Worm (Caenorhabditis elegans): ENCODE data around the gene F53E2.2.

Gene F53E2.2

ce11 chrV:1444180-1444579 is 30.7 kb upstream of the F53E2.2 start, which contains the start of gene cnc-1:
cnc-1 (minus strand) TSS chrV:1444280.
- TF ChIP-seq madf-5 (GFP tag; IDR thresholded peaks at IDR 0.05) (no peak), zfp-3 (GFP tag; conservative IDR thresholded peaks at IDR 0.05) (no peak), unc-130 (GFP tag; optimal IDR thresholded peaks at IDR 0.05) (no peak)

ce11 chrV:1445081-1445480 is 29.8 kb upstream of the F53E2.2 start, which contains the start of gene cnc-5:
cnc-5 (plus strand) TSS chrV:1445381.
- no peak for TF ChIP-seq mep-1 (tag; optimal IDR thresholded peaks at IDR 0.05)
- TF ChIP-seq lin-29 (GFP tag; IDR thresholded peaks at IDR 0.05) = no peak

ce11 chrV:1447079-1447478 is 27.8 kb upstream of the F53E2.2 start, which contains the start of gene cnc-4:
cnc-4 (plus strand) TSS chrV:1447195.
- TF ChIP-seq dmd-6 (GFP tag; IDR thresholded peaks at IDR 0.05) = no peak
- no peak for TF ChIP-seq spr-1 (tag; optimal IDR thresholded peaks at IDR 0.05)
- no peak for TF ChIP-seq T26A8.4 (GFP tag; IDR thresholded peaks at IDR 0.05)
- TF ChIP-seq lim-7 (GFP tag; IDR thresholded peaks at IDR 0.05) = no peak

- TF ChIP-seq attf-4 (tag; optimal IDR thresholded peaks at IDR 0.05) = no peak
- no peak for TF ChIP-seq set-16 (GFP tag; IDR thresholded peaks at IDR 0.05)
- TF ChIP-seq T26A8.4 (GFP tag; IDR thresholded peaks at IDR 0.05) = peak; percentile 44
- TF ChIP-seq skn-1 (tag; optimal IDR thresholded peaks at IDR 0.05) = no peak
- peak in 1 of 2 experiments; percentile 85 for TF ChIP-seq unc-62 (GFP tag; optimal IDR thresholded peaks at IDR 0.05 in 1 of 2)
- TF ChIP-seq unc-62 (tag; optimal IDR thresholded peaks at IDR 0.05) = no peak
These were observed 27.2 kb upstream of the F53E2.2 start, which contains the start of gene cnc-3 for ce11 chrV:1447724-1448123. cnc-3 (plus strand) TSS chrV:1448004.

ce11 chrV:1450160-1450559 is 24.7 kb upstream of the F53E2.2 start, which contains the start of gene cnc-2:
cnc-2 (minus strand) TSS chrV:1450183.
- TF ChIP-seq rbr-2 (tag; optimal IDR thresholded peaks at IDR 0.05) (no peak), hlh-30 (tag; optimal IDR thresholded peaks at IDR 0.05; ENCODE audit: insufficient read depth) (peak; percentile 2), saeg-2 (GFP tag; IDR thresholded peaks at IDR 0.05) (no peak), egl-43 (GFP tag; IDR thresholded peaks at IDR 0.05) (no peak), daf-16 (GFP tag; optimal IDR thresholded peaks at IDR 0.05) (no peak), daf-16 (tag; optimal IDR thresholded peaks at IDR 0.05) (no peak), pqm-1 (tag; optimal IDR thresholded peaks at IDR 0.05) (no peak), snpc-4 (tag; optimal IDR thresholded peaks at IDR 0.05) (no peak), php-3 (GFP tag; IDR thresholded peaks at IDR 0.05) (no peak), mxl-3 (GFP tag; optimal IDR thresholded peaks at IDR 0.05) (peak; percentile 37), ceh-44 (GFP tag; IDR thresholded peaks at IDR 0.05) (no peak), skn-1 (tag; optimal IDR thresholded peaks at IDR 0.05) (no peak)

- no peak for TF ChIP-seq mdt-29 (GFP tag; IDR thresholded peaks at IDR 0.05)
These were observed 23.6 kb upstream of the F53E2.2 start, which contains the start of gene srj-23 for ce11 chrV:1451334-1451733. srj-23 (plus strand) TSS chrV:1451634.

ce11 chrV:1454762-1455161 is 20.1 kb upstream of the F53E2.2 start, which contains the start of gene chil-14:
chil-14 (plus strand) TSS chrV:1455062.
- no peak for TF ChIP-seq ctbp-1 (GFP tag; IDR thresholded peaks at IDR 0.05)
- no peak for TF ChIP-seq F10B5.3 (tag; optimal IDR thresholded peaks at IDR 0.05)

- no peak for TF ChIP-seq jun-1 (tag; optimal IDR thresholded peaks at IDR 0.05)
- TF ChIP-seq nhr-237 (tag; optimal IDR thresholded peaks at IDR 0.05) = no peak
- no peak for TF ChIP-seq F10B5.3 (tag; optimal IDR thresholded peaks at IDR 0.05)
- TF ChIP-seq F44E2.7 (GFP tag; IDR thresholded peaks at IDR 0.05) = 0 out of 2 replicates have a peak, but pooled peaks have one; percentile 46
- TF ChIP-seq set-16 (GFP tag; IDR thresholded peaks at IDR 0.05) = peak; percentile 86
- TF ChIP-seq daf-8 (GFP tag; IDR thresholded peaks at IDR 0.05) = no peak
- TF ChIP-seq Y48G9A.11 (GFP tag; IDR thresholded peaks at IDR 0.05) = peak; percentile 37; the same call in 1 of the 2 replicates
- peak; percentile 26; the same call in 1 of the 2 replicates for TF ChIP-seq php-3 (GFP tag; IDR thresholded peaks at IDR 0.05)
- TF ChIP-seq mdl-1 (tag; optimal IDR thresholded peaks at IDR 0.05) = no peak
- TF ChIP-seq dmd-8 (GFP tag; IDR thresholded peaks at IDR 0.05) = 0 out of 2 replicates have a peak, but pooled peaks have one; percentile 9
- TF ChIP-seq mdt-29 (GFP tag; IDR thresholded peaks at IDR 0.05) = 0 out of 2 replicates have a peak, but pooled peaks have one; percentile 13
These were observed 19.6 kb upstream of the F53E2.2 start for ce11 chrV:1455280-1455679.

Measured in whole organism, L4 larva.